Worm (Caenorhabditis elegans) whole organism, mixed stage, embryonic: Measurements from ENCODE around the gene ech-6.

ENCODE experiments used
- blmp-1 ChIP-seq: fragments of 150-350 bp; optimal IDR thresholded peaks from 2 replicates; lab custom pipeline; 2014; ENCODE audit warnings: missing biosample characterization, missing genetic modification characterization
- elt-1 ChIP-seq: sonication (generic microtip); optimal IDR thresholded peaks from 2 replicates; lab custom pipeline; 2017; ENCODE audit warnings: missing genetic modification characterization, mild to moderate bottlenecking, missing compliant biosample characterization, antibody characterized with exemption, moderate library complexity, borderline replicate concordance; ENCODE audit not compliant: insufficient read depth
- lin-13 ChIP-seq: fragments of 150-350 bp; optimal IDR thresholded peaks from 2 replicates; lab custom pipeline; 2014; ENCODE audit warnings: missing biosample characterization, missing genetic modification characterization
- mep-1 ChIP-seq: fragments of 150-350 bp; optimal IDR thresholded peaks from 2 replicates; lab custom pipeline; 2017; ENCODE audit warnings: missing biosample characterization, missing genetic modification reagents, missing genetic modification characterization, inconsistent platforms
- mls-2 ChIP-seq: sonication (generic microtip); optimal IDR thresholded peaks from 2 replicates; lab custom pipeline; 2016; ENCODE audit warnings: mild to moderate bottlenecking, missing genetic modification characterization, moderate library complexity, missing compliant biosample characterization
- unc-62 ChIP-seq: fragments of 150-350 bp; optimal IDR thresholded peaks from 2 replicates; lab custom pipeline; 2014; ENCODE audit warnings: missing biosample characterization, missing genetic modification reagents, missing genetic modification characterization

ce11 chrIII:9717243-9717642, 35.4 kb downstream of the ech-6 start:
- TF ChIP-seq unc-62 (GFP tag; lab: Kevin White, UChicago), result no peak
- TF ChIP-seq elt-1, result no peak
- TF ChIP-seq mls-2 (tag; lab: Kevin White, UChicago), result no peak
- TF ChIP-seq mep-1 (tag; lab: Kevin White, UChicago), result no peak
- TF ChIP-seq blmp-1, result no peak
- TF ChIP-seq lin-13 (tag; lab: Kevin White, UChicago), result no peak
